Worm (Caenorhabditis elegans) whole organism, L4 larva: ENCODE data around the gene nspg-11.

ENCODE experiments used
- nhr-111 ChIP-seq: fragments of 200-800 bp; sonication (Bioruptor generic); optimal IDR thresholded peaks from 2 replicates; lab custom pipeline; 2018; ENCODE audit warnings: mild to moderate bottlenecking, missing genetic modification characterization, missing compliant biosample characterization
- pha-4 ChIP-seq, 2 experiments: fragments of 150-350 bp in 1 of 2; fragments of 200-800 bp in 1 of 2; sonication (Bioruptor generic) in 1 of 2; IDR thresholded peaks in 1 of 2; optimal IDR thresholded peaks in 1 of 2; 2 replicates each; pipeline versions ENCODE4 v1.3.6 to Lab custom; 2014 to 2022; ENCODE audit warnings: missing genetic modification characterization in 2 of 2, missing genetic modification reagents in 2 of 2, missing biosample characterization in 1 of 2, missing compliant biosample characterization in 1 of 2
- snpc-4 ChIP-seq: fragments of 150-350 bp; optimal IDR thresholded peaks from 2 replicates; lab custom pipeline; 2014; ENCODE audit warnings: missing biosample characterization, missing genetic modification characterization

ce11 chrIV:9327706-9328105 lies 3.8 kb upstream of the nspg-11 start, which contains the start of gene clec-183:
- TF ChIP-seq snpc-4 (tag; lab: Kevin White, UChicago) = no peak
- no peak for TF ChIP-seq pha-4 (GFP tag; IDR thresholded peaks at IDR 0.05; lab: Robert Waterston, UW)
- TF ChIP-seq pha-4 (tag; optimal IDR thresholded peaks at IDR 0.05; lab: Kevin White, UChicago) = no peak
- no peak for TF ChIP-seq nhr-111 (GFP tag; lab: Kevin White, UChicago)
